Worm (Caenorhabditis elegans): ENCODE results near the gene cin-4.
"Not testable (repeated sequence)": the region's sequence is repeated elsewhere in the genome, so short reads cannot be mapped to it uniquely, and the experiment has no call there.

DNA sequence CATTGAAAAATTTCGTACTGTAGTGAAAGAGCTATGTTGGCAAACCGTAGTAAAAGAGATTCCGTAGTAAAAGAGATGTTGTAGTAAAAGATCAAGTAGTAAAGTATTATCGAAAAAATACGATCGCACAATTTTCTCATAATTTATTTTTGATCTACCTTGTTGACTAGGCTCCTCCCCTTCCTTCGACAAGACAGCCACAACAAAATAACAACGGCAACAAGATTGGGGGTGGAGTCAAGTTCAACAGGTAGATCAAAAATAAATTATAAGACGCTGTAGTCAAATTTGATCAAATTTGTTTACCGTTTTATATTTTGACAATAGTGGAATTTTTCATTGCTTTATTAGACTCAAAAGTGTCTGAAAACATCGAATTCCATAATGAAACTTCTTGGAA lies 50.2 kb downstream of the cin-4 start:
- not testable (repeated sequence) for TF ChIP-seq skn-1, unc-62 (tag; optimal IDR thresholded peaks at IDR 0.05)
- TF ChIP-seq unc-62 (GFP tag; optimal IDR thresholded peaks at IDR 0.05 in 1 of 2): peak in 1 of 2 experiments; percentile 67

All from whole organism, L4 larva.